Worm (Caenorhabditis elegans): ENCODE results near the gene D1079.1.

- TF ChIP-seq nfya-1 (tag; optimal IDR thresholded peaks at IDR 0.05), result peak; percentile 58
- no peak for TF ChIP-seq pha-2 (tag; optimal IDR thresholded peaks at IDR 0.05)
Observed at ce11 chrX:4395073-4395850, 7.7 kb upstream of the D1079.1 start.

All from whole organism, late embryonic.